In the genomic region with DNA sequence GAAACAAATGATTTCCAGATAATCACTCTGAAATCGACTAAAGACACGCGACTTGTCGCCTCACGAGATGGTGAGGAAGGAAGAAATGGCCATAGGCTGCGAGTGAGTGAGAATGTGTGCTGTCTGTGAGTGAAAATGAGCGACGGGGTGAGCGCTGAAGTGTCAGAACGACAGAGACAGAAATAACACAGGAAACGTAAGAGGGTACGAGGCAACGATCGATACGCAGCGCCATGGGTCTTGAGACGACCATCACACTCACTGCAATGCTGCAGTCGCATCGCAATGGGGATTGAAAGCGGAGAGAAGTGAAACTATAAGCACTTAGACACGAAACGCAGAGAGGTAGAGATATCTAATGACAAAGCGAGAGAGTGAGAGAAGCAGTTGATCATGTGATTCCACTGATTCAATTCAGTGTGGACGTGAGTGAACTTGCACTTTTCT, we compare ENCODE assay signal across 4 worm cellular contexts.
TF ChIP-seq lines count a peak whose summit lies in the region.

No protein-coding gene starts in this region.

TF ChIP-seq in whole organism, L2 larva, 48 proteins besides CTCF, POLR2A, EP300 and RAD21 (continues in another document):
- TF ChIP-seq elt-1 (tag; optimal IDR thresholded peaks at IDR 0.05; lab: Kevin White, UChicago) (no peak), mdl-1 (tag; optimal IDR thresholded peaks at IDR 0.05; lab: Kevin White, UChicago) (peak; percentile 61 to 84), lin-39 (tag; optimal IDR thresholded peaks at IDR 0.05; lab: Kevin White, UChicago) (peak; percentile 25), aly-2 (tag; optimal IDR thresholded peaks at IDR 0.05; lab: Kevin White, UChicago) (no peak), skn-1 (tag; optimal IDR thresholded peaks at IDR 0.05; lab: Kevin White, UChicago) (peak; percentile 3), mab-5 (tag; optimal IDR thresholded peaks at IDR 0.05; lab: Kevin White, UChicago) (peak; percentile 93), unc-62 (GFP tag; optimal IDR thresholded peaks at IDR 0.05; lab: Kevin White, UChicago) (peak; percentile 21), sem-4 (tag; optimal IDR thresholded peaks at IDR 0.05; lab: Kevin White, UChicago) (peak; percentile 96), C34F6.9 (tag; optimal IDR thresholded peaks at IDR 0.05; lab: Kevin White, UChicago) (peak; percentile 99), zag-1 (tag; optimal IDR thresholded peaks at IDR 0.05; lab: Kevin White, UChicago) (peak; percentile 99), nhr-10 (tag; optimal IDR thresholded peaks at IDR 0.05; lab: Kevin White, UChicago) (no peak), ceh-16 (tag; optimal IDR thresholded peaks at IDR 0.05; lab: Kevin White, UChicago) (no peak), nhr-23 (tag; optimal IDR thresholded peaks at IDR 0.05; lab: Kevin White, UChicago) (peak; percentile 42), lin-13 (GFP tag; optimal IDR thresholded peaks at IDR 0.05; lab: Kevin White, UChicago) (peak; percentile 86), ceh-82 (tag; optimal IDR thresholded peaks at IDR 0.05; lab: Kevin White, UChicago) (peak; percentile 60), nhr-77 (tag; optimal IDR thresholded peaks at IDR 0.05; lab: Kevin White, UChicago) (no peak), sma-9 (GFP tag; optimal IDR thresholded peaks at IDR 0.05; lab: Kevin White, UChicago) (peak; percentile 92), sma-9 (tag; optimal IDR thresholded peaks at IDR 0.05; lab: Kevin White, UChicago) (no peak), sma-3 (GFP tag; optimal IDR thresholded peaks at IDR 0.05; lab: Kevin White, UChicago) (peak; percentile 91), lin-11 (tag; optimal IDR thresholded peaks at IDR 0.05; lab: Kevin White, UChicago) (peak; percentile 94), nhr-6 (tag; optimal IDR thresholded peaks at IDR 0.05; lab: Kevin White, UChicago) (peak; percentile 95), unc-55 (GFP tag; optimal IDR thresholded peaks at IDR 0.05; lab: Kevin White, UChicago) (peak; percentile 94)

TF ChIP-seq in whole organism, L4 larva, 104 proteins besides CTCF, POLR2A, EP300 and RAD21 (continues in another document):
- TF ChIP-seq ceh-62 (tag; optimal IDR thresholded peaks at IDR 0.05; lab: Kevin White, UChicago) (no peak), nhr-11 (tag; optimal IDR thresholded peaks at IDR 0.05; lab: Kevin White, UChicago) (peak; percentile 96), ceh-20 (GFP tag; IDR thresholded peaks at IDR 0.05; lab: Robert Waterston, UW) (peak; percentile 89), sdz-12 (GFP tag; optimal IDR thresholded peaks at IDR 0.05; lab: Kevin White, UChicago) (peak; percentile 67), Y48G9A.11 (GFP tag; IDR thresholded peaks at IDR 0.05; lab: Robert Waterston, UW) (no peak), cey-2 (tag; optimal IDR thresholded peaks at IDR 0.05; lab: Kevin White, UChicago; ENCODE audit: borderline replicate concordance, insufficient read depth) (no peak), ztf-7 (tag; optimal IDR thresholded peaks at IDR 0.05; lab: Kevin White, UChicago) (peak; percentile 82), daf-8 (GFP tag; IDR thresholded peaks at IDR 0.05; lab: Robert Waterston, UW) (no peak), ceh-32 (tag; optimal IDR thresholded peaks at IDR 0.05; lab: Kevin White, UChicago; ENCODE audit: poor library complexity) (peak; percentile 68), mes-2 (tag; optimal IDR thresholded peaks at IDR 0.05; lab: Kevin White, UChicago; ENCODE audit: poor library complexity, severe bottlenecking) (peak; percentile 67), tag-97 (GFP tag; IDR thresholded peaks at IDR 0.05; lab: Robert Waterston, UW) (no peak), F49E8.2 (tag; optimal IDR thresholded peaks at IDR 0.05; lab: Kevin White, UChicago; ENCODE audit: borderline replicate concordance) (no peak), daf-19 (GFP tag; conservative IDR thresholded peaks at IDR 0.05; lab: Robert Waterston, UW) (peak; percentile 82; the same call in 1 of the 2 replicates), Y105C5A.15 (GFP tag; IDR thresholded peaks at IDR 0.05; lab: Robert Waterston, UW) (no peak), hmg-1.1 (GFP tag; IDR thresholded peaks at IDR 0.05; lab: Robert Waterston, UW) (peak; percentile 93), mdl-1 (tag; optimal IDR thresholded peaks at IDR 0.05; lab: Kevin White, UChicago) (peak; percentile 40 to 92), F26F4.8 (GFP tag; conservative IDR thresholded peaks at IDR 0.05; lab: Robert Waterston, UW) (no peak), lsy-2 (tag; optimal IDR thresholded peaks at IDR 0.05; lab: Kevin White, UChicago) (peak; percentile 86 to 93), zip-2 (tag; optimal IDR thresholded peaks at IDR 0.05; lab: Kevin White, UChicago) (peak; percentile 4), ces-1 (GFP tag; optimal IDR thresholded peaks at IDR 0.05; lab: Kevin White, UChicago) (peak; percentile 81), zfp-2 (tag; optimal IDR thresholded peaks at IDR 0.05; lab: Kevin White, UChicago) (peak; percentile 63)

TF ChIP-seq in whole organism, late embryonic, 69 proteins besides CTCF, POLR2A, EP300 and RAD21 (continues in another document):
- TF ChIP-seq rnt-1 (tag; optimal IDR thresholded peaks at IDR 0.05; lab: Kevin White, UChicago), result peak; percentile 84
- no peak for TF ChIP-seq hlh-15 (tag; optimal IDR thresholded peaks at IDR 0.05; lab: Kevin White, UChicago)
- TF ChIP-seq unc-55 (GFP tag; optimal IDR thresholded peaks at IDR 0.05; lab: Kevin White, UChicago), result peak; percentile 85
- peak; percentile 75 for TF ChIP-seq ref-2 (tag; optimal IDR thresholded peaks at IDR 0.05; lab: Kevin White, UChicago)
- no peak for TF ChIP-seq ttx-3 (tag; optimal IDR thresholded peaks at IDR 0.05; lab: Kevin White, UChicago)
- peak; percentile 40 for TF ChIP-seq C08G9.2 (tag; optimal IDR thresholded peaks at IDR 0.05; lab: Kevin White, UChicago)
- TF ChIP-seq ceh-18 (tag; optimal IDR thresholded peaks at IDR 0.05; lab: Kevin White, UChicago), result peak; percentile 94
- no peak for TF ChIP-seq pha-2 (tag; optimal IDR thresholded peaks at IDR 0.05; lab: Kevin White, UChicago)
- peak; percentile 75 for TF ChIP-seq ets-4 (tag; optimal IDR thresholded peaks at IDR 0.05; lab: Kevin White, UChicago)
- no peak for TF ChIP-seq C38D4.7 (GFP tag; optimal IDR thresholded peaks at IDR 0.05; lab: Kevin White, UChicago)
- TF ChIP-seq elt-2 (tag; optimal IDR thresholded peaks at IDR 0.05; lab: Kevin White, UChicago), result no peak
- no peak for TF ChIP-seq zip-5 (tag; optimal IDR thresholded peaks at IDR 0.05; lab: Kevin White, UChicago)
- peak; percentile 27 for TF ChIP-seq eyg-1 (tag; optimal IDR thresholded peaks at IDR 0.05; lab: Kevin White, UChicago)
- no peak for TF ChIP-seq gmeb-2 (tag; optimal IDR thresholded peaks at IDR 0.05; lab: Kevin White, UChicago)
- TF ChIP-seq elt-4 (tag; optimal IDR thresholded peaks at IDR 0.05; lab: Kevin White, UChicago), result no peak
- TF ChIP-seq tbx-2 (tag; optimal IDR thresholded peaks at IDR 0.05; lab: Kevin White, UChicago), result peak; percentile 94
- TF ChIP-seq nfya-1 (tag; optimal IDR thresholded peaks at IDR 0.05; lab: Kevin White, UChicago), result peak; percentile 97
- TF ChIP-seq odd-2 (tag; optimal IDR thresholded peaks at IDR 0.05; lab: Kevin White, UChicago), result no peak
- TF ChIP-seq ceh-31 (tag; optimal IDR thresholded peaks at IDR 0.05; lab: Kevin White, UChicago), result peak; percentile 94
- no peak for TF ChIP-seq unc-86 (tag; optimal IDR thresholded peaks at IDR 0.05; lab: Kevin White, UChicago)
- peak; percentile 83 for TF ChIP-seq dve-1 (tag; optimal IDR thresholded peaks at IDR 0.05; lab: Kevin White, UChicago)
- TF ChIP-seq unc-3 (GFP tag; conservative IDR thresholded peaks at IDR 0.05; lab: Robert Waterston, UW), result no peak
- peak; percentile 40 for TF ChIP-seq unc-3 (tag; optimal IDR thresholded peaks at IDR 0.05; lab: Kevin White, UChicago)
- peak; percentile 81 for TF ChIP-seq ceh-2 (tag; optimal IDR thresholded peaks at IDR 0.05; lab: Kevin White, UChicago)
- peak; percentile 97 for TF ChIP-seq hlh-30 (tag; optimal IDR thresholded peaks at IDR 0.05; lab: Kevin White, UChicago; ENCODE audit: insufficient read depth)

TF ChIP-seq in whole organism, mixed stage, embryonic, 35 proteins besides CTCF, POLR2A, EP300 and RAD21 (continues in another document):
- TF ChIP-seq unc-120 (tag; optimal IDR thresholded peaks at IDR 0.05; lab: Kevin White, UChicago; ENCODE audit: poor library complexity, severe bottlenecking), result peak; percentile 67
- TF ChIP-seq sem-2 (GFP tag; optimal IDR thresholded peaks at IDR 0.05; lab: Kevin White, UChicago), result no peak
- no peak for TF ChIP-seq elt-1 (tag; optimal IDR thresholded peaks at IDR 0.05; lab: Kevin White, UChicago; ENCODE audit: borderline replicate concordance, insufficient read depth)
- no peak for TF ChIP-seq ceh-43 (GFP tag; optimal IDR thresholded peaks at IDR 0.05; lab: Kevin White, UChicago)
- no peak for TF ChIP-seq unc-39 (tag; optimal IDR thresholded peaks at IDR 0.05; lab: Kevin White, UChicago)
- TF ChIP-seq mls-2 (tag; optimal IDR thresholded peaks at IDR 0.05; lab: Kevin White, UChicago), result peak; percentile 60
- no peak for TF ChIP-seq lin-32 (GFP tag; optimal IDR thresholded peaks at IDR 0.05; lab: Kevin White, UChicago)
- TF ChIP-seq ztf-11 (tag; optimal IDR thresholded peaks at IDR 0.05; lab: Kevin White, UChicago), result peak; percentile 69
- peak; percentile 90 for TF ChIP-seq unc-62 (GFP tag; optimal IDR thresholded peaks at IDR 0.05; lab: Kevin White, UChicago)
- peak; percentile 54 for TF ChIP-seq blmp-1 (tag; optimal IDR thresholded peaks at IDR 0.05; lab: Kevin White, UChicago)
- peak; percentile 37 for TF ChIP-seq lin-13 (tag; optimal IDR thresholded peaks at IDR 0.05; lab: Kevin White, UChicago)
- TF ChIP-seq nhr-12 (tag; optimal IDR thresholded peaks at IDR 0.05; lab: Kevin White, UChicago), result no peak
- no peak for TF ChIP-seq zip-8 (tag; optimal IDR thresholded peaks at IDR 0.05; lab: Kevin White, UChicago)
- peak; percentile 32 for TF ChIP-seq M03D4.4 (tag; optimal IDR thresholded peaks at IDR 0.05; lab: Kevin White, UChicago)
- peak; percentile 85 for TF ChIP-seq ham-2 (GFP tag; optimal IDR thresholded peaks at IDR 0.05; lab: Kevin White, UChicago)
- TF ChIP-seq bed-3 (GFP tag; optimal IDR thresholded peaks at IDR 0.05; lab: Kevin White, UChicago), result no peak
- TF ChIP-seq elt-3 (tag; optimal IDR thresholded peaks at IDR 0.05; lab: Kevin White, UChicago), result peak; percentile 13
- TF ChIP-seq hlh-1 (tag; optimal IDR thresholded peaks at IDR 0.05; lab: Kevin White, UChicago), result peak; percentile 46
- no peak for TF ChIP-seq tbx-8 (GFP tag; optimal IDR thresholded peaks at IDR 0.05; lab: Kevin White, UChicago)
- no peak for TF ChIP-seq mab-5 (tag; optimal IDR thresholded peaks at IDR 0.05; lab: Kevin White, UChicago)
- peak; percentile 72 for TF ChIP-seq drap-1 (GFP tag; optimal IDR thresholded peaks at IDR 0.05; lab: Kevin White, UChicago)
- peak; percentile 83 for TF ChIP-seq pha-4 (tag; optimal IDR thresholded peaks at IDR 0.05; lab: Kevin White, UChicago)
- peak; percentile 88 for TF ChIP-seq nhr-237 (tag; optimal IDR thresholded peaks at IDR 0.05; lab: Kevin White, UChicago)
- TF ChIP-seq ces-1 (GFP tag; optimal IDR thresholded peaks at IDR 0.05; lab: Kevin White, UChicago), result peak; percentile 95
- no peak for TF ChIP-seq snpc-4 (tag; optimal IDR thresholded peaks at IDR 0.05; lab: Kevin White, UChicago)
- TF ChIP-seq ceh-83 (GFP tag; optimal IDR thresholded peaks at IDR 0.05; lab: Kevin White, UChicago), result no peak
- peak; percentile 81 for TF ChIP-seq lsy-2 (tag; optimal IDR thresholded peaks at IDR 0.05; lab: Kevin White, UChicago)
